Fruit fly (Drosophila melanogaster): ENCODE data around the gene CG17129.
A peak's percentile ranks its signal among the peaks of the same experiment; 100 is the strongest.

Gene CG17129

dm6 chr3L:722386-722785 lies 42.3 kb upstream of the CG17129 start (continued):
- TF ChIP-seq Aef1 (GFP tag; IDR thresholded peaks at IDR 0.05) (peak; percentile 50), CG33557 (GFP tag; optimal IDR thresholded peaks at IDR 0.05) (no peak), CG32532 (GFP tag; IDR thresholded peaks at IDR 0.05) (0 out of 2 replicates have a peak, but pooled peaks have one; percentile 48), ATbp (GFP tag; optimal IDR thresholded peaks at IDR 0.05) (no peak), tio (GFP tag; optimal IDR thresholded peaks at IDR 0.05) (no peak), psq (GFP tag; optimal IDR thresholded peaks at IDR 0.05) (no peak), sr (GFP tag; IDR thresholded peaks at IDR 0.05) (no peak), Atf6 (GFP tag; IDR thresholded peaks at IDR 0.05) (peak; percentile 42; the same call in 1 of the 2 replicates), Gug (GFP tag; IDR thresholded peaks at IDR 0.05) (peak; percentile 54; the same call in 3 of the 4 replicates), CG11398 (GFP tag; optimal IDR thresholded peaks at IDR 0.05) (no peak), H2.0 (GFP tag; IDR thresholded peaks at IDR 0.05) (peak; percentile 37), Mrtf (GFP tag; IDR thresholded peaks at IDR 0.05) (peak; percentile 32; the same call in 1 of the 3 replicates), fd96Cb (tag; optimal IDR thresholded peaks at IDR 0.05) (no peak), Six4 (GFP tag; optimal IDR thresholded peaks at IDR 0.05) (no peak), CG33213 (GFP tag; optimal IDR thresholded peaks at IDR 0.05) (no peak), CG1832 (GFP tag; optimal IDR thresholded peaks at IDR 0.05) (no peak), B-H2 (GFP tag; optimal IDR thresholded peaks at IDR 0.05) (no peak), CG2889 (GFP tag; IDR thresholded peaks at IDR 0.05) (no peak), CG6272 (GFP tag; IDR thresholded peaks at IDR 0.05) (peak; percentile 48; the same call in 1 of the 2 replicates), phol (tag; optimal IDR thresholded peaks at IDR 0.05) (no peak), CG8388 (GFP tag; optimal IDR thresholded peaks at IDR 0.05) (no peak), Ravus (GFP tag; IDR thresholded peaks at IDR 0.05) (no peak), TFAM (GFP tag; optimal IDR thresholded peaks at IDR 0.05) (no peak), CG17912 (GFP tag; optimal IDR thresholded peaks at IDR 0.05) (no peak), CG10959 (GFP tag; IDR thresholded peaks at IDR 0.05) (no peak), lmd (GFP tag; IDR thresholded peaks at IDR 0.05) (peak; percentile 50), CoRest (tag; optimal IDR thresholded peaks at IDR 0.05) (peak; percentile 8), CG17359 (tag; optimal IDR thresholded peaks at IDR 0.05) (no peak), sug (tag; optimal IDR thresholded peaks at IDR 0.05) (no peak), Ptx1 (GFP tag; IDR thresholded peaks at IDR 0.05) (peak; percentile 70), btn (GFP tag; optimal IDR thresholded peaks at IDR 0.05) (no peak), CG2199 (GFP tag; IDR thresholded peaks at IDR 0.05) (0 out of 3 replicates have a peak, but pooled peaks have one; percentile 34), tup (GFP tag; optimal IDR thresholded peaks at IDR 0.05) (no peak), CG6854 (GFP tag; optimal IDR thresholded peaks at IDR 0.05) (no peak), Fer1 (GFP tag; optimal IDR thresholded peaks at IDR 0.05) (peak; percentile 5), her (GFP tag; optimal IDR thresholded peaks at IDR 0.05) (no peak), dati (GFP tag; IDR thresholded peaks at IDR 0.05) (peak; percentile 36; the same call in 1 of the 2 replicates), CG4820 (GFP tag; optimal IDR thresholded peaks at IDR 0.05) (peak; percentile 5), CG4404 (GFP tag; IDR thresholded peaks at IDR 0.05) (no peak), sens (GFP tag) (peak; percentile 41), wdn (GFP tag; IDR thresholded peaks at IDR 0.05) (no peak), CG13894 (tag; optimal IDR thresholded peaks at IDR 0.05) (no peak), Sox100B (GFP tag; optimal IDR thresholded peaks at IDR 0.05) (peak; percentile 16), lola (GFP tag; optimal IDR thresholded peaks at IDR 0.05) (no peak), Nf-YC (tag; optimal IDR thresholded peaks at IDR 0.05) (no peak), hbn (GFP tag; IDR thresholded peaks at IDR 0.05; ENCODE audit: partially characterized antibody) (no peak), CG1603 (tag; optimal IDR thresholded peaks at IDR 0.05) (peak; percentile 28), Drgx (GFP tag; IDR thresholded peaks at IDR 0.05) (peak; percentile 87), CG3726 (GFP tag; IDR thresholded peaks at IDR 0.05) (no peak), Oaz (GFP tag; IDR thresholded peaks at IDR 0.05) (no peak), gcm2 (GFP tag; optimal IDR thresholded peaks at IDR 0.05) (no peak), CG12769 (tag; optimal IDR thresholded peaks at IDR 0.05) (peak; percentile 3)
